Fruit fly (Drosophila melanogaster) whole organism, embryonic: ENCODE results near the gene CG18281.

Source experiments
- Abd-B ChIP-seq: fragments of 200-800 bp; sonication (Bioruptor generic); optimal IDR thresholded peaks from 2 replicates; lab custom pipeline; 2018; ENCODE audit warnings: missing biosample characterization, mild to moderate bottlenecking, missing genetic modification characterization, moderate library complexity
- Adf1 ChIP-seq: fragments of 200-800 bp; sonication (Bioruptor generic); IDR thresholded peaks from 2 replicates; pipeline ENCODE4 v1.3.6; 2022; ENCODE audit warnings: missing biosample characterization, missing genetic modification characterization
- Atf3 ChIP-seq: fragments of 200-800 bp; sonication (Bioruptor generic); optimal IDR thresholded peaks from 3 replicates; lab custom pipeline; 2016; ENCODE audit warnings: missing biosample characterization, missing genetic modification characterization
- CG10543 ChIP-seq: fragments of 200-800 bp; sonication (Bioruptor generic); optimal IDR thresholded peaks from 3 replicates; lab custom pipeline; 2017; ENCODE audit warnings: missing biosample characterization, mild to moderate bottlenecking, missing genetic modification characterization, moderate library complexity
- CG11456 ChIP-seq: fragments of 200-800 bp; sonication (Bioruptor generic); IDR thresholded peaks from 3 replicates; pipeline ENCODE4 v1.3.6; 2022; ENCODE audit warnings: missing biosample characterization, missing genetic modification characterization
- CG12299 ChIP-seq: fragments of 200-800 bp; sonication (Bioruptor generic); optimal IDR thresholded peaks from 2 replicates; lab custom pipeline; 2018; ENCODE audit warnings: missing biosample characterization, mild to moderate bottlenecking, missing genetic modification characterization
- CG12769 ChIP-seq: fragments of 200-800 bp; sonication (Bioruptor generic); optimal IDR thresholded peaks from 2 replicates; lab custom pipeline; 2019; ENCODE audit warnings: missing biosample characterization, mild to moderate bottlenecking, missing genetic modification characterization, moderate library complexity
- CG13894 ChIP-seq: fragments of 200-800 bp; sonication (Bioruptor generic); optimal IDR thresholded peaks from 3 replicates; lab custom pipeline; 2018; ENCODE audit warnings: missing biosample characterization, mild to moderate bottlenecking, missing genetic modification characterization, moderate library complexity
- CG14667 ChIP-seq: fragments of 200-800 bp; sonication (Bioruptor generic); IDR thresholded peaks from 2 replicates; pipeline ENCODE4 v1.3.6; 2022; ENCODE audit warnings: missing biosample characterization, missing genetic modification characterization
- CG14710 ChIP-seq: fragments of 200-800 bp; sonication (Bioruptor generic); optimal IDR thresholded peaks from 3 replicates; lab custom pipeline; 2019; ENCODE audit warnings: missing biosample characterization, mild to moderate bottlenecking, missing genetic modification characterization, moderate library complexity
- CG15011 ChIP-seq: fragments of 200-800 bp; sonication (Bioruptor generic); optimal IDR thresholded peaks from 3 replicates; lab custom pipeline; 2018; ENCODE audit warnings: missing biosample characterization, mild to moderate bottlenecking, missing genetic modification characterization
- CG17359 ChIP-seq: fragments of 200-800 bp; sonication (Bioruptor generic); optimal IDR thresholded peaks from 3 replicates; lab custom pipeline; 2018; ENCODE audit warnings: missing biosample characterization, mild to moderate bottlenecking, missing genetic modification characterization, moderate library complexity
- CG17568 ChIP-seq: fragments of 200-800 bp; sonication (Bioruptor generic); optimal IDR thresholded peaks from 2 replicates; lab custom pipeline; 2018; ENCODE audit warnings: missing biosample characterization, mild to moderate bottlenecking, missing genetic modification characterization, moderate library complexity
- CG18011 ChIP-seq: fragments of 200-800 bp; sonication (Bioruptor generic); optimal IDR thresholded peaks from 2 replicates; lab custom pipeline; 2017; ENCODE audit warnings: missing biosample characterization, missing genetic modification characterization, mild to moderate bottlenecking, moderate library complexity, missing genotype
- CG2202 ChIP-seq: fragments of 200-800 bp; sonication (Bioruptor generic); optimal IDR thresholded peaks from 2 replicates; lab custom pipeline; 2018; ENCODE audit warnings: missing biosample characterization, mild to moderate bottlenecking, missing genetic modification characterization
- CG31224 ChIP-seq: fragments of 200-800 bp; sonication (Bioruptor generic); IDR thresholded peaks from 2 replicates; pipeline ENCODE4 v1.3.6; 2022; ENCODE audit warnings: missing biosample characterization, missing genetic modification characterization
- CG3281 ChIP-seq: fragments of 200-800 bp; sonication (Bioruptor generic); optimal IDR thresholded peaks from 3 replicates; lab custom pipeline; 2017; ENCODE audit warnings: missing biosample characterization, mild to moderate bottlenecking, missing genetic modification characterization
- CG4360 ChIP-seq: fragments of 200-800 bp; sonication (Bioruptor generic); IDR thresholded peaks from 2 replicates; pipeline ENCODE4 v1.3.6; 2022; ENCODE audit warnings: missing biosample characterization, missing genetic modification characterization
- CG4617 ChIP-seq: fragments of 200-800 bp; sonication (Bioruptor generic); optimal IDR thresholded peaks from 3 replicates; lab custom pipeline; 2016; ENCODE audit warnings: missing biosample characterization, missing genetic modification characterization, borderline replicate concordance
- CG4707 ChIP-seq: fragments of 200-800 bp; sonication (Bioruptor generic); optimal IDR thresholded peaks from 2 replicates; lab custom pipeline; 2018; ENCODE audit warnings: missing biosample characterization, mild to moderate bottlenecking, missing genetic modification characterization, moderate library complexity
- CG9817 ChIP-seq: fragments of 200-800 bp; sonication (Bioruptor generic); optimal IDR thresholded peaks from 2 replicates; lab custom pipeline; 2018; ENCODE audit warnings: missing biosample characterization, mild to moderate bottlenecking, missing genetic modification characterization, moderate library complexity
- Chrac-16 ChIP-seq: fragments of 200-800 bp; sonication (Bioruptor generic); optimal IDR thresholded peaks from 3 replicates; lab custom pipeline; 2016; ENCODE audit warnings: missing biosample characterization, missing genetic modification characterization
- HHEX ChIP-seq: fragments of 200-800 bp; sonication (Bioruptor generic); optimal IDR thresholded peaks from 3 replicates; lab custom pipeline; 2017; ENCODE audit warnings: missing biosample characterization, mild to moderate bottlenecking, missing genetic modification characterization, missing genetic modification reagents
- Neu2 ChIP-seq: fragments of 200-800 bp; sonication (Bioruptor generic); optimal IDR thresholded peaks from 3 replicates; lab custom pipeline; 2016; ENCODE audit warnings: missing biosample characterization, missing genetic modification characterization, borderline replicate concordance
- Nf-YB ChIP-seq: fragments of 200-800 bp; sonication (Bioruptor generic); optimal IDR thresholded peaks from 3 replicates; lab custom pipeline; 2019; ENCODE audit warnings: missing biosample characterization, mild to moderate bottlenecking, missing genetic modification characterization, moderate library complexity
- Ravus ChIP-seq: fragments of 200-800 bp; sonication (Bioruptor generic); IDR thresholded peaks from 2 replicates; pipeline ENCODE4 v1.3.6; 2022; ENCODE audit warnings: missing biosample characterization, missing genetic modification characterization
- Rfx ChIP-seq: fragments of 200-800 bp; sonication (Bioruptor generic); IDR thresholded peaks from 2 replicates; pipeline ENCODE4 v1.3.6; 2022; ENCODE audit warnings: missing biosample characterization, missing genetic modification characterization
- Scr ChIP-seq: fragments of 200-800 bp; sonication (Bioruptor generic); IDR thresholded peaks from 2 replicates; pipeline ENCODE4 v1.3.6; 2022; ENCODE audit warnings: missing biosample characterization, missing genetic modification characterization; ENCODE audit not compliant: partially characterized antibody
- Spps ChIP-seq: fragments of 200-800 bp; sonication (Bioruptor generic); optimal IDR thresholded peaks from 2 replicates; lab custom pipeline; 2018; ENCODE audit warnings: missing biosample characterization, mild to moderate bottlenecking, missing genetic modification characterization
- Stat92E ChIP-seq, 3 experiments: fragments of >200 bp in 2 of 3; fragments of 200-800 bp in 1 of 3; sonication (Bioruptor generic) in 1 of 3; optimal IDR thresholded peaks; 2 replicates each; lab custom pipeline; 2017 to 2019; ENCODE audit warnings: missing biosample characterization in 3 of 3, missing genetic modification characterization in 3 of 3, mild to moderate bottlenecking in 1 of 3, moderate library complexity in 1 of 3
- YL-1 ChIP-seq: fragments of 200-800 bp; sonication (Bioruptor generic); optimal IDR thresholded peaks from 3 replicates; lab custom pipeline; 2017; ENCODE audit warnings: missing biosample characterization, mild to moderate bottlenecking, missing genetic modification characterization
- al ChIP-seq: fragments of 200-800 bp; sonication (Bioruptor generic); IDR thresholded peaks from 2 replicates; pipeline ENCODE4 v1.3.6; 2022; ENCODE audit warnings: missing biosample characterization, missing genetic modification characterization
- ase ChIP-seq: fragments of 200-800 bp; sonication (Bioruptor generic); IDR thresholded peaks from 3 replicates; pipeline ENCODE4 v1.3.6; 2022; ENCODE audit warnings: missing biosample characterization, missing genetic modification characterization
- az2 ChIP-seq: fragments of 200-800 bp; sonication (Bioruptor generic); optimal IDR thresholded peaks from 3 replicates; lab custom pipeline; 2016; ENCODE audit warnings: missing biosample characterization, missing genetic modification characterization
- ems ChIP-seq: fragments of 200-800 bp; sonication (Bioruptor generic); optimal IDR thresholded peaks from 3 replicates; lab custom pipeline; 2016; ENCODE audit warnings: missing biosample characterization, missing genetic modification characterization
- fd3F ChIP-seq: fragments of 200-800 bp; sonication (Bioruptor generic); optimal IDR thresholded peaks from 2 replicates; lab custom pipeline; 2018; ENCODE audit warnings: missing biosample characterization, mild to moderate bottlenecking, missing genetic modification characterization, moderate library complexity
- gce ChIP-seq: fragments of 200-800 bp; sonication (Bioruptor generic); IDR thresholded peaks from 3 replicates; pipeline ENCODE4 v1.3.6; 2022; ENCODE audit warnings: missing biosample characterization, missing genetic modification characterization
- otp ChIP-seq: fragments of 200-800 bp; sonication (Bioruptor generic); IDR thresholded peaks from 3 replicates; pipeline ENCODE4, ENCODE4 v1.3.6; 2022; ENCODE audit warnings: missing biosample characterization, missing genetic modification characterization
- pho ChIP-seq: fragments of 200-800 bp; sonication (Bioruptor generic); optimal IDR thresholded peaks from 2 replicates; lab custom pipeline; 2016; ENCODE audit warnings: missing biosample characterization, missing genetic modification characterization
- run ChIP-seq: fragments of 200-800 bp; sonication (Bioruptor generic); optimal IDR thresholded peaks from 3 replicates; lab custom pipeline; 2018; ENCODE audit warnings: missing biosample characterization, mild to moderate bottlenecking, missing genetic modification characterization
- sc ChIP-seq, 3 experiments: fragments of >200 bp in 2 of 3; fragments of 200-800 bp in 1 of 3; sonication (Bioruptor generic) in 1 of 3; optimal IDR thresholded peaks; 2 replicates in 2 of 3; 3 replicates in 1 of 3; lab custom pipeline; 2017; ENCODE audit warnings: mild to moderate bottlenecking in 1 of 3, missing biosample characterization in 1 of 3, missing genetic modification characterization in 1 of 3, missing genetic modification reagents in 1 of 3
- schlank ChIP-seq: fragments of 200-800 bp; sonication (Bioruptor generic); optimal IDR thresholded peaks from 2 replicates; lab custom pipeline; 2018; ENCODE audit warnings: missing biosample characterization, mild to moderate bottlenecking, missing genetic modification characterization
- sens ChIP-seq: fragments of 200-800 bp; sonication (Bioruptor generic); peaks from one replicate; lab custom pipeline; 2016; ENCODE audit warnings: missing biosample characterization, missing genetic modification characterization
- shn ChIP-seq: fragments of 200-800 bp; sonication (Bioruptor generic); optimal IDR thresholded peaks from 3 replicates; lab custom pipeline; 2016; ENCODE audit warnings: missing biosample characterization, missing genetic modification characterization
- sim ChIP-seq: fragments of 200-800 bp; sonication (Bioruptor generic); IDR thresholded peaks from 2 replicates; pipeline ENCODE4 v1.3.6; 2022; ENCODE audit warnings: missing biosample characterization, missing genetic modification characterization
- sima ChIP-seq: fragments of 200-800 bp; sonication (Bioruptor generic); optimal IDR thresholded peaks from 2 replicates; lab custom pipeline; 2016; ENCODE audit warnings: missing biosample characterization, missing genetic modification characterization
- slou ChIP-seq: fragments of 200-800 bp; sonication (Bioruptor generic); optimal IDR thresholded peaks from 3 replicates; lab custom pipeline; 2016; ENCODE audit warnings: missing biosample characterization, missing genetic modification characterization
- wek ChIP-seq: fragments of 200-800 bp; sonication (Bioruptor generic); optimal IDR thresholded peaks from 3 replicates; lab custom pipeline; 2018; ENCODE audit warnings: missing biosample characterization, mild to moderate bottlenecking, missing genetic modification characterization, moderate library complexity

The CG18281 gene

DNA sequence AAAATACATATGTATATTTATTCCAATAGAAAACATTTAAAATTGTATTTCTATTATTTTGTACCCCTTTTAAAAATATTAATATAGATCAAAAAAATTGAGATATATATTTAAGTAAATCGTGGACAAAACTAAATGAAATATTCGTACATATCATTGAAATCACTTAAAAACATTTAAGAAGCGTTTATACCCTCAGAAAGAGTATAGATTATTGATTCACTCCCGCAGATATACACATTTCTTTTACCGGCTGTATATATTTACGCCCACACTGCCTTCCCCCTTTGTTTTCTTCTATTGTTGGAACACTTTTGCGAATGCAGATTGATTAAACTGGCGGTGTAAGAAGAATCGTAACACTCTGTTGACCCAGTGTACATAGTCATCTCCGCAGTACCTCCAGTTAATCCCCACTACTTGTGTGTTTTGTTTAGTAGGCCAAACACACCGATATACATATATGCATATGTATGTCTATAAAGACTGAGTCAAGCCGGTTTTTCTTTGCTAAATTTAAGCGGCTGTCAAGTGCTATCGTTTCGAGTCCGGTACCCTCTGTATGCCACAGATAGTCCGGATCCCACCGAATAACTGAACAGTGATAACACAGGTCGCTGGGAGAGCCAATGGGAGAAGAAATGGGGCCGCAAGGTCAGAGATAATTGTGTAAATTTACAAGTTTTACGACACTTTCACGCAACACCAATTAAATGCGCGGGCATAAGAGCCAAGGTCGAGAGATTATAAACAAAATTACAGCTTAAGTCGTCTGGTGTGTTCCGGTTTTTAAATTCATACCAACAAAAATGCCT lies 27.9 kb upstream of the CG18281 start (continued):
- TF ChIP-seq pho (GFP tag; lab: Kevin White, UChicago) (no peak), CG3281 (peak; percentile 6), Spps (tag; lab: Kevin White, UChicago) (peak; percentile 44), al (no peak), Stat92E (GFP tag; optimal IDR thresholded peaks at IDR 0.05; lab: Kevin White, UChicago) (no peak), CG18011 (peak; percentile 21), slou (GFP tag; lab: Kevin White, UChicago) (peak; percentile 40), fd3F (GFP tag; lab: Kevin White, UChicago) (no peak), CG10543 (GFP tag; lab: Kevin White, UChicago) (peak; percentile 43), CG17359 (tag; lab: Kevin White, UChicago) (peak; percentile 59), az2 (GFP tag; lab: Kevin White, UChicago) (no peak), sens (peak; percentile 95), Adf1 (GFP tag; lab: Robert Waterston, UW) (no peak), CG31224 (GFP tag; lab: Robert Waterston, UW) (no peak), ase (GFP tag; lab: Robert Waterston, UW) (no peak), Chrac-16 (GFP tag; lab: Kevin White, UChicago) (no peak), ems (GFP tag; lab: Kevin White, UChicago) (peak; percentile 60), gce (0 out of 3 replicates have a peak, but pooled peaks have one; percentile 64), Nf-YB (peak; percentile 33), CG15011 (GFP tag; lab: Kevin White, UChicago) (peak; percentile 73), CG2202 (tag; lab: Kevin White, UChicago) (peak; percentile 80), Scr (GFP tag; lab: Robert Waterston, UW) (no peak), Atf3 (no peak), CG4617 (peak; percentile 15), Rfx (GFP tag; lab: Robert Waterston, UW) (no peak; the same call in 1 of the 2 replicates), CG17568 (peak; percentile 69), CG12299 (no peak), CG14710 (tag; lab: Kevin White, UChicago) (peak; percentile 16), Abd-B (peak; percentile 40), Ravus (no peak), CG13894 (tag; lab: Kevin White, UChicago) (peak; percentile 12), HHEX (peak; percentile 75), run (no peak), sc (optimal IDR thresholded peaks at IDR 0.05; lab: Kevin White, UChicago) (no peak), sc (GFP tag; optimal IDR thresholded peaks at IDR 0.05; lab: Kevin White, UChicago) (peak; percentile 78), wek (GFP tag; lab: Kevin White, UChicago) (peak; percentile 83), CG4360 (GFP tag; lab: Robert Waterston, UW) (peak; percentile 21; the same call in 1 of the 2 replicates), CG11456 (GFP tag; lab: Robert Waterston, UW) (no peak), CG9817 (tag; lab: Kevin White, UChicago) (peak; percentile 32), sima (GFP tag; lab: Kevin White, UChicago) (no peak), YL-1 (GFP tag; lab: Kevin White, UChicago) (no peak), shn (peak; percentile 40), CG4707 (GFP tag; lab: Kevin White, UChicago) (peak; percentile 58), schlank (tag; lab: Kevin White, UChicago) (peak; percentile 71), sim (no peak), otp (GFP tag; lab: Robert Waterston, UW) (0 out of 3 replicates have a peak, but pooled peaks have one; percentile 56), Neu2 (no peak), CG12769 (tag; lab: Kevin White, UChicago) (peak; percentile 86), CG14667 (no peak)
